Worm (Caenorhabditis elegans) whole organism, L3 larva: ENCODE data around the gene M04B2.6.

ENCODE experiments used
- ceh-82 ChIP-seq: fragments of 150-350 bp; optimal IDR thresholded peaks from 2 replicates; lab custom pipeline; 2014; ENCODE audit warnings: missing biosample characterization, missing genetic modification characterization
- elt-2 ChIP-seq: sonication (generic microtip); optimal IDR thresholded peaks from 2 replicates; lab custom pipeline; 2016; ENCODE audit warnings: missing genetic modification reagents, mild to moderate bottlenecking, missing genetic modification characterization, missing compliant biosample characterization
- fkh-10 ChIP-seq: sonication (generic microtip); optimal IDR thresholded peaks from 2 replicates; lab custom pipeline; 2017; ENCODE audit warnings: missing biosample characterization, missing genetic modification reagents, missing genetic modification characterization
- lin-39 ChIP-seq: fragments of 150-350 bp; optimal IDR thresholded peaks from 2 replicates; lab custom pipeline; 2018; ENCODE audit warnings: missing biosample characterization, missing genetic modification reagents, missing genetic modification characterization
- mml-1 ChIP-seq: fragments of 150-350 bp; sonication (generic microtip); optimal IDR thresholded peaks from 3 replicates; lab custom pipeline; 2014; ENCODE audit warnings: missing biosample characterization, missing genetic modification characterization
- nhr-11 ChIP-seq: fragments of 150-350 bp; optimal IDR thresholded peaks from 2 replicates; lab custom pipeline; 2014; ENCODE audit warnings: missing biosample characterization, missing genetic modification characterization
- nhr-25 ChIP-seq: sonication (generic microtip); optimal IDR thresholded peaks from 2 replicates; lab custom pipeline; 2017; ENCODE audit warnings: missing biosample characterization, missing genetic modification characterization
- skn-1 ChIP-seq: fragments of 150-350 bp; optimal IDR thresholded peaks from 2 replicates; lab custom pipeline; 2014; ENCODE audit warnings: missing biosample characterization, missing genetic modification characterization
- zag-1 ChIP-seq: fragments of 150-350 bp; optimal IDR thresholded peaks from 2 replicates; lab custom pipeline; 2014; ENCODE audit warnings: missing biosample characterization, missing genetic modification characterization

ce11 chrIV:11479095-11479494 is 31.5 kb downstream of the M04B2.6 start, which contains the start of gene catp-8:
- no peak for TF ChIP-seq lin-39 (tag; lab: Kevin White, UChicago)
- TF ChIP-seq elt-2, result no peak
- no peak for TF ChIP-seq ceh-82
- no peak for TF ChIP-seq skn-1 (tag; lab: Kevin White, UChicago)
- no peak for TF ChIP-seq zag-1 (tag; lab: Kevin White, UChicago)
- TF ChIP-seq nhr-11 (tag; lab: Kevin White, UChicago), result no peak
- TF ChIP-seq nhr-25 (tag; lab: Kevin White, UChicago), result no peak
- TF ChIP-seq mml-1 (tag; lab: Kevin White, UChicago), result no peak
- no peak for TF ChIP-seq fkh-10
